Comparison of ENCODE assay signal across 1 fruit fly cellular context in the genomic region with DNA sequence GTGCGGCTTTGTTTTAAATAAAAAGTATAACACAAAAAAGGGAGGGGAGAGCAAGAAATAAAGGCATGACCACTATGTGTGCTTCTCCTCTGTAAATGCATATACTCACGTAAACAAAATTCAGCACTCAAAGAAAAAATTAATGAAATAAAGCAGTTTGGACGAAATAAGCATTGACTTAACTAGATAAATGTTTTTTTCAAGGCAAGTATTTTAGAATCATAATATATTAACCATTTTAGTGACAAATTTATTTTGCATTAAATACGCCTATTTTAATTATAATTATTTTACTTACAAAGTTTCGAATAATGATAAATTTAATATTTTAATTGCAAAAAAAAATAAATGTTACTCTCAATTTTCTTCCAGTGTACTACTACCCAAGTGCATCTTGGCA.
TF ChIP-seq lines count a peak whose summit lies in the region.

No protein-coding gene starts in this region.

TF ChIP-seq in whole organism, prepupa, 60 proteins besides CTCF, POLR2A, EP300 and RAD21 (continued from another document):
- TF ChIP-seq Sox102F (GFP tag; optimal IDR thresholded peaks at IDR 0.05; lab: Kevin White, UChicago) (peak; percentile 3), CG10631 (GFP tag; optimal IDR thresholded peaks at IDR 0.05; lab: Kevin White, UChicago) (peak; percentile 33), fkh (GFP tag; optimal IDR thresholded peaks at IDR 0.05; lab: Kevin White, UChicago) (no peak), Hr38 (GFP tag; optimal IDR thresholded peaks at IDR 0.05; lab: Kevin White, UChicago) (no peak), CG7368 (GFP tag; optimal IDR thresholded peaks at IDR 0.05; lab: Kevin White, UChicago) (no peak), CG6163 (GFP tag; IDR thresholded peaks at IDR 0.05; lab: Robert Waterston, UW) (0 out of 3 replicates have a peak, but pooled peaks have one; percentile 42), acj6 (GFP tag; optimal IDR thresholded peaks at IDR 0.05; lab: Kevin White, UChicago) (peak; percentile 16), pdm3 (GFP tag; optimal IDR thresholded peaks at IDR 0.05; lab: Kevin White, UChicago) (no peak), OdsH (GFP tag; optimal IDR thresholded peaks at IDR 0.05; lab: Kevin White, UChicago) (peak; percentile 40), Eip78C (GFP tag; lab: Kevin White, UChicago) (peak; percentile 83)
